Worm (Caenorhabditis elegans) whole organism, L1 larva: ENCODE data around the gene grl-6.

Source experiments
- C34B4.2 ChIP-seq: sonication (generic microtip); optimal IDR thresholded peaks from 2 replicates; lab custom pipeline; 2017; ENCODE audit warnings: mild to moderate bottlenecking, missing genetic modification characterization, missing compliant biosample characterization
- F16B12.6 ChIP-seq: fragments of 150-350 bp; optimal IDR thresholded peaks from 2 replicates; lab custom pipeline; 2014; ENCODE audit warnings: missing biosample characterization, missing genetic modification characterization
- Y116A8C.19 ChIP-seq: sonication (generic microtip); optimal IDR thresholded peaks from 2 replicates; lab custom pipeline; 2016; ENCODE audit warnings: missing compliant biosample characterization, missing genetic modification characterization, borderline replicate concordance
- aha-1 ChIP-seq: fragments of 150-350 bp; optimal IDR thresholded peaks from 2 replicates; lab custom pipeline; 2014; ENCODE audit warnings: missing biosample characterization, missing genetic modification characterization
- alr-1 ChIP-seq: fragments of 200-800 bp; sonication (Bioruptor generic); optimal IDR thresholded peaks from 2 replicates; lab custom pipeline; 2018; ENCODE audit warnings: borderline replicate concordance, mild to moderate bottlenecking, missing genetic modification characterization, missing compliant biosample characterization
- ceh-63 ChIP-seq: fragments of 200-800 bp; sonication (Bioruptor generic); optimal IDR thresholded peaks from 2 replicates; lab custom pipeline; 2018; ENCODE audit warnings: mild to moderate bottlenecking, missing genetic modification characterization, missing compliant biosample characterization
- dpl-1 ChIP-seq, 3 experiments: fragments of 150-350 bp in 2 of 3; sonication (generic microtip) in 1 of 3; optimal IDR thresholded peaks; 2 replicates each; lab custom pipeline; 2014 to 2017; ENCODE audit warnings: missing biosample characterization in 3 of 3, missing genetic modification characterization in 3 of 3, missing genetic modification reagents in 3 of 3
- dsc-1 ChIP-seq: sonication (generic microtip); optimal IDR thresholded peaks from 2 replicates; lab custom pipeline; 2016; ENCODE audit warnings: mild to moderate bottlenecking, missing genetic modification characterization, missing compliant biosample characterization
- efl-1 ChIP-seq, 4 experiments: fragments of 150-350 bp; optimal IDR thresholded peaks in 3 of 4; peaks in 1 of 4; 1 replicate in 1 of 4; 2 replicates in 3 of 4; lab custom pipeline; 2014; ENCODE audit warnings: missing biosample characterization in 2 of 4, missing genetic modification characterization in 2 of 4, missing genetic modification reagents in 2 of 4
- efl-3 ChIP-seq: fragments of 200-800 bp; sonication (Bioruptor generic); optimal IDR thresholded peaks from 2 replicates; lab custom pipeline; 2018; ENCODE audit warnings: mild to moderate bottlenecking, missing genetic modification characterization, missing compliant biosample characterization
- elt-2 ChIP-seq: sonication (generic microtip); optimal IDR thresholded peaks from 2 replicates; lab custom pipeline; 2016; ENCODE audit warnings: missing genetic modification characterization, mild to moderate bottlenecking, inconsistent platforms, missing compliant biosample characterization, missing genetic modification reagents
- fkh-8 ChIP-seq: sonication (generic microtip); optimal IDR thresholded peaks from 2 replicates; lab custom pipeline; 2016; ENCODE audit warnings: mild to moderate bottlenecking, missing genetic modification characterization, missing compliant biosample characterization
- hlh-17 ChIP-seq: fragments of 200-800 bp; sonication (Bioruptor generic); optimal IDR thresholded peaks from 2 replicates; lab custom pipeline; 2018; ENCODE audit warnings: missing genetic modification characterization, mild to moderate bottlenecking, missing compliant biosample characterization, moderate library complexity, borderline replicate concordance
- hpl-2 ChIP-seq: fragments of 150-350 bp; optimal IDR thresholded peaks from 2 replicates; lab custom pipeline; 2014; ENCODE audit warnings: missing biosample characterization, missing genetic modification reagents, missing genetic modification characterization
- irx-1 ChIP-seq: sonication (generic microtip); optimal IDR thresholded peaks from 2 replicates; lab custom pipeline; 2016; ENCODE audit warnings: missing genetic modification characterization, missing compliant biosample characterization
- lin-14 ChIP-seq: fragments of 200-800 bp; sonication (Bioruptor generic); optimal IDR thresholded peaks from 2 replicates; lab custom pipeline; 2018; ENCODE audit warnings: mild to moderate bottlenecking, missing genetic modification characterization, moderate library complexity, missing compliant biosample characterization
- lir-3 ChIP-seq: sonication (generic microtip); optimal IDR thresholded peaks from 2 replicates; lab custom pipeline; 2016; ENCODE audit warnings: mild to moderate bottlenecking, missing genetic modification characterization, moderate library complexity, missing compliant biosample characterization; ENCODE audit not compliant: poor library complexity
- nhr-12 ChIP-seq: sonication (generic microtip); optimal IDR thresholded peaks from 2 replicates; lab custom pipeline; 2017; ENCODE audit warnings: missing biosample characterization, missing genetic modification characterization
- nhr-20 ChIP-seq: sonication (generic microtip); optimal IDR thresholded peaks from 2 replicates; lab custom pipeline; 2016; ENCODE audit warnings: mild to moderate bottlenecking, missing genetic modification characterization, missing compliant biosample characterization
- nhr-237 ChIP-seq: fragments of 150-350 bp; optimal IDR thresholded peaks from 2 replicates; lab custom pipeline; 2014; ENCODE audit warnings: missing biosample characterization, missing genetic modification characterization
- nhr-47 ChIP-seq: sonication (generic microtip); optimal IDR thresholded peaks from 2 replicates; lab custom pipeline; 2016; ENCODE audit warnings: mild to moderate bottlenecking, missing genetic modification characterization, moderate library complexity, missing compliant biosample characterization
- nhr-76 ChIP-seq: sonication (generic microtip); optimal IDR thresholded peaks from 2 replicates; lab custom pipeline; 2017; ENCODE audit warnings: missing biosample characterization, missing genetic modification characterization
- nhr-77 ChIP-seq: fragments of 150-350 bp; optimal IDR thresholded peaks from 2 replicates; lab custom pipeline; 2014; ENCODE audit warnings: missing biosample characterization, missing genetic modification characterization
- nhr-85 ChIP-seq: sonication (generic microtip); peaks from one replicate; lab custom pipeline; 2016; ENCODE audit warnings: missing genetic modification characterization, inconsistent platforms, missing compliant biosample characterization
- nhr-90 ChIP-seq: sonication (generic microtip); optimal IDR thresholded peaks from 2 replicates; lab custom pipeline; 2016; ENCODE audit warnings: mild to moderate bottlenecking, missing genetic modification characterization, missing compliant biosample characterization; ENCODE audit not compliant: poor library complexity
- pax-3 ChIP-seq: fragments of 200-800 bp; sonication (Bioruptor generic); optimal IDR thresholded peaks from 2 replicates; lab custom pipeline; 2018; ENCODE audit warnings: mild to moderate bottlenecking, missing genetic modification characterization, moderate library complexity, missing compliant biosample characterization
- pqm-1 ChIP-seq: sonication (generic microtip); optimal IDR thresholded peaks from 3 replicates; lab custom pipeline; 2017; ENCODE audit warnings: missing biosample characterization, missing genetic modification characterization
- zag-1 ChIP-seq: fragments of 150-350 bp; optimal IDR thresholded peaks from 2 replicates; lab custom pipeline; 2014; ENCODE audit warnings: missing biosample characterization, missing genetic modification characterization
- ztf-11 ChIP-seq, 2 experiments: sonication (generic microtip); optimal IDR thresholded peaks; 2 replicates each; lab custom pipeline; 2016 to 2017; ENCODE audit warnings: missing genetic modification characterization in 2 of 2, missing biosample characterization in 1 of 2, missing compliant biosample characterization in 1 of 2

grl-6 gene

ce11 chrX:6473698-6474314 lies 23.1 kb upstream of the grl-6 start, which contains the start of the genes C15B12.4 and C15B12.8:
Gene C15B12.4, minus strand, starts transcription at chrX:6473748.
Gene C15B12.8, plus strand, starts transcription at chrX:6474264.
- TF ChIP-seq hlh-17 (GFP tag; lab: Kevin White, UChicago) (no peak), Y116A8C.19 (tag; lab: Kevin White, UChicago) (no peak), dsc-1 (tag; lab: Kevin White, UChicago) (peak; percentile 39), nhr-47 (tag; lab: Kevin White, UChicago) (no peak), efl-1 (optimal IDR thresholded peaks at IDR 0.05; lab: Kevin White, UChicago) (no peak), efl-1 (GFP tag; optimal IDR thresholded peaks at IDR 0.05 in 1 of 2; lab: Kevin White, UChicago) (peak in 1 of 2 experiments; percentile 12), nhr-20 (tag; lab: Kevin White, UChicago) (no peak), efl-3 (no peak)

DNA sequence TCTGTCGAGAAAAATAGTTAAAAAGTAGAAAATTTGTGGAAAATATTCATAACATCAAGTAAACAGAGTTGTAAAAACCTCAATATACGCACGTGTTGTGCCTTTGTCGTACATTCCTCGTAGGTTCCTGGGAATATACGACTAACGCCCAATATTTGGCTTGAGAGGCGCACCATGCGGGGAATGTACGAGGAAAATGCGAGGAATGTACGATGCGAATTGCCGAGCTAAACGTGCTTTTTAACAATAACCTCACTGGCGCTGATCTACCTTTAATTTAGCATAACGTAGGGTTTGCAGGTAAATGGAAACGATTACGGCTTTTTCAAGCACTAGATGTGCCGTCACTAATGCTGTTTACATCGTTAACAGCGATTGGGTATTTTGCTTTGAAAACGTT lies 17.8 kb upstream of the grl-6 start, which contains the start of gene C15B12.9:
C15B12.9 (plus strand) TSS at position 301 of the 400 bp plus-strand sequence.
- TF ChIP-seq nhr-237 (tag; lab: Kevin White, UChicago) = no peak
- no peak for TF ChIP-seq ceh-63
- no peak for TF ChIP-seq nhr-47 (tag; lab: Kevin White, UChicago)
- no peak for TF ChIP-seq nhr-76 (tag; lab: Kevin White, UChicago)
- no peak for TF ChIP-seq alr-1 (tag; lab: Kevin White, UChicago)
- no peak for TF ChIP-seq pqm-1 (tag; lab: Kevin White, UChicago)
- no peak for TF ChIP-seq Y116A8C.19 (tag; lab: Kevin White, UChicago)
- TF ChIP-seq fkh-8 (tag; lab: Kevin White, UChicago) = no peak
- TF ChIP-seq nhr-90 (tag; lab: Kevin White, UChicago) = no peak
- TF ChIP-seq efl-1 (optimal IDR thresholded peaks at IDR 0.05; lab: Kevin White, UChicago) = no peak
- TF ChIP-seq efl-1 (GFP tag; optimal IDR thresholded peaks at IDR 0.05 in 1 of 2; lab: Kevin White, UChicago) = no peak
- no peak for TF ChIP-seq hpl-2 (GFP tag; lab: Kevin White, UChicago)

DNA sequence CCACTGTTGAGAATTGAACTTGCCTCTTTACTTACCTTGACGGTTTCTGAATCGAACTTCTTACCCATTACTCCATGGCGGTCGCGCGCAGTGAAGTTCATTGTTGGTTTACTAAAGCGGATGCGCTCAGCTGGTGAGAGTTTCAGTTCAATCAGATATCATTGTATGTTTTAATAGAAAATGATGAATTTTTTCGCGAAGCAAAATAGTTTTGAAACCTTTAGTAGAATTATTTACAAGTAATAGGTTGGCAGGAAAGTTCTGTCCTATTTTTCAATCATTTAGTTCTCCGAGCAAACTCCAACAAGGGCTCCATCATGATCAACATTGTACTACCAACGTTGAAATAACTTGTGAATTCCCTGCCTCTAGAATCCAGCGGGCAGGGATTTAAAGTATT lies 16.7 kb upstream of the grl-6 start, which contains the start of gene C15B12.3:
C15B12.3 (minus strand) TSS at position 101 of the 400 bp plus-strand sequence.
- no peak for TF ChIP-seq efl-3
- TF ChIP-seq alr-1 (tag; lab: Kevin White, UChicago) = no peak
- TF ChIP-seq ztf-11 (tag; optimal IDR thresholded peaks at IDR 0.05; lab: Kevin White, UChicago) = no peak
- no peak for TF ChIP-seq nhr-85 (tag; lab: Kevin White, UChicago)
- no peak for TF ChIP-seq lin-14
- TF ChIP-seq irx-1 (tag; lab: Kevin White, UChicago) = no peak
- no peak for TF ChIP-seq lir-3
- no peak for TF ChIP-seq F16B12.6 (tag; lab: Kevin White, UChicago)
- TF ChIP-seq nhr-77 (tag; lab: Kevin White, UChicago) = no peak
- TF ChIP-seq zag-1 = no peak
- no peak for TF ChIP-seq dpl-1 (GFP tag; optimal IDR thresholded peaks at IDR 0.05; lab: Kevin White, UChicago)
- no peak for TF ChIP-seq C34B4.2 (tag; lab: Kevin White, UChicago)
- TF ChIP-seq pax-3 (tag; lab: Kevin White, UChicago) = no peak

DNA sequence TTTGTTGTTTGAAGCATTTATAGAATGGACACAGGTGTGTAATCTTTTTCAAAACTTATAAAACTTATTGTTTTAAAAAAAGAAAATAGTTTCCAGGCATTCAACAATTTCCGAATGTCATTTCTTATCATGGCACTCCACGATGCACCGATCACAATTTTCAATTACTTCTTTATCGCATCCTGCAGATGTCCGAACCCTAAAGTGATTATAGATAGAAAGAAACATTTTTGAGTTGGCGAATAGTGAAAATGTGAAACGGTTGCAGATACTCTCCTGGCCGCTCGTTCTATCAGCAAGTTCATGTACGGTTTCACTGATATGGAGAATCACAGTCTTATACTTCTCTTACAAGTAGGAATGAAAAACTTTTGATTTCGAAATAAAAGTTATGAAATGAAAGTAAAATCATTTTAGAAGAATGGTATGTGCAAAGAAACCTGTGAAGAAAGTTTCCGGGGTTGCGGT lies 12.3 kb upstream of the grl-6 start, which contains the start of gene C15B12.2:
C15B12.2 (plus strand) TSS at position 418 of the 468 bp plus-strand sequence.
- TF ChIP-seq nhr-12 = no peak
- peak; percentile 72 for TF ChIP-seq elt-2 (tag; lab: Kevin White, UChicago)

- TF ChIP-seq hlh-17 (GFP tag; lab: Kevin White, UChicago) = no peak
- no peak for TF ChIP-seq efl-1 (optimal IDR thresholded peaks at IDR 0.05; lab: Kevin White, UChicago)
- peak in 1 of 2 experiments; percentile 88 for TF ChIP-seq efl-1 (GFP tag; optimal IDR thresholded peaks at IDR 0.05 in 1 of 2; lab: Kevin White, UChicago)
- TF ChIP-seq aha-1 (tag; lab: Kevin White, UChicago) = no peak
Measured at ce11 chrX:6462479-6462878, 11.7 kb upstream of the grl-6 start.
